Fruit fly (Drosophila melanogaster) whole organism, pupa: ENCODE results near the gene Cp16.
A peak's percentile ranks its signal among the peaks of the same experiment; 100 is the strongest.

Experiments used
- CG10348 ChIP-seq: fragments of 200-800 bp; sonication (Bioruptor generic); IDR thresholded peaks from 2 replicates; pipeline ENCODE4 v1.3.6; 2022; ENCODE audit warnings: missing biosample characterization, missing genetic modification characterization
- CG12605 ChIP-seq: fragments of 200-800 bp; sonication (Bioruptor generic); IDR thresholded peaks from 2 replicates; pipeline ENCODE4 v1.3.6; 2022; ENCODE audit warnings: missing biosample characterization, missing genetic modification characterization
- CG13204 ChIP-seq: fragments of 200-800 bp; sonication (Bioruptor generic); optimal IDR thresholded peaks from 2 replicates; lab custom pipeline; 2018; ENCODE audit warnings: missing biosample characterization, mild to moderate bottlenecking, missing genetic modification characterization, moderate library complexity
- CG14655 ChIP-seq: fragments of 200-800 bp; sonication (Bioruptor generic); optimal IDR thresholded peaks from 3 replicates; lab custom pipeline; 2017; ENCODE audit warnings: mild to moderate bottlenecking, missing biosample characterization, missing genetic modification reagents, missing genetic modification characterization
- CG15710 ChIP-seq: fragments of 200-800 bp; sonication (Bioruptor generic); optimal IDR thresholded peaks from 2 replicates; lab custom pipeline; 2018; ENCODE audit warnings: missing biosample characterization, mild to moderate bottlenecking, missing genetic modification characterization, moderate library complexity
- CG17806 ChIP-seq: fragments of 200-800 bp; sonication (Bioruptor generic); optimal IDR thresholded peaks from 2 replicates; lab custom pipeline; 2018; ENCODE audit warnings: missing biosample characterization, mild to moderate bottlenecking, missing genetic modification characterization, moderate library complexity
- CG32121 ChIP-seq: fragments of 200-800 bp; sonication (Bioruptor generic); IDR thresholded peaks from 2 replicates; pipeline ENCODE4 v1.3.6; 2022; ENCODE audit warnings: missing biosample characterization, missing genetic modification characterization
- CG34367 ChIP-seq: fragments of 200-800 bp; sonication (Bioruptor generic); optimal IDR thresholded peaks from 2 replicates; lab custom pipeline; 2018; ENCODE audit warnings: missing biosample characterization, mild to moderate bottlenecking, missing genetic modification characterization
- CG4496 ChIP-seq: fragments of 200-800 bp; sonication (Bioruptor generic); IDR thresholded peaks from 3 replicates; pipeline ENCODE4 v1.3.6; 2022; ENCODE audit warnings: missing biosample characterization, missing genetic modification characterization
- CG8159 ChIP-seq: fragments of 200-800 bp; sonication (Bioruptor generic); optimal IDR thresholded peaks from 3 replicates; lab custom pipeline; 2018; ENCODE audit warnings: missing biosample characterization, mild to moderate bottlenecking, missing genetic modification characterization, moderate library complexity
- CG8301 ChIP-seq: fragments of 200-800 bp; sonication (Bioruptor generic); optimal IDR thresholded peaks from 2 replicates; lab custom pipeline; 2018; ENCODE audit warnings: missing biosample characterization, mild to moderate bottlenecking, missing genetic modification characterization
- CG9948 ChIP-seq: fragments of 200-800 bp; sonication (Bioruptor generic); optimal IDR thresholded peaks from 2 replicates; lab custom pipeline; 2018; ENCODE audit warnings: missing biosample characterization, mild to moderate bottlenecking, missing genetic modification characterization, moderate library complexity
- D1 ChIP-seq: fragments of 200-800 bp; sonication (Bioruptor generic); optimal IDR thresholded peaks from 2 replicates; lab custom pipeline; 2018; ENCODE audit warnings: missing biosample characterization, mild to moderate bottlenecking, missing genetic modification characterization, moderate library complexity
- EcR ChIP-seq: fragments of 200-800 bp; sonication (Bioruptor generic); optimal IDR thresholded peaks from 3 replicates; lab custom pipeline; 2019; ENCODE audit warnings: missing biosample characterization, missing genetic modification characterization, mild to moderate bottlenecking, moderate library complexity, missing genetic modification reagents
- Ets98B ChIP-seq: fragments of 200-800 bp; sonication (Bioruptor generic); IDR thresholded peaks from 2 replicates; pipeline ENCODE4 v1.3.6; 2022; ENCODE audit warnings: missing biosample characterization, missing genetic modification characterization
- Pif1A ChIP-seq: fragments of 200-800 bp; sonication (Bioruptor generic); optimal IDR thresholded peaks from 3 replicates; lab custom pipeline; 2016; ENCODE audit warnings: missing biosample characterization, missing genetic modification characterization
- Pif1B ChIP-seq: fragments of 200-800 bp; sonication (Bioruptor generic); optimal IDR thresholded peaks from 3 replicates; lab custom pipeline; 2016; ENCODE audit warnings: missing biosample characterization, missing genetic modification characterization
- Snoo ChIP-seq: fragments of 200-800 bp; sonication (Bioruptor generic); optimal IDR thresholded peaks from 3 replicates; lab custom pipeline; 2017; ENCODE audit warnings: missing biosample characterization, mild to moderate bottlenecking, missing genetic modification characterization, inconsistent platforms
- fd96Ca ChIP-seq: fragments of 200-800 bp; sonication (Bioruptor generic); IDR thresholded peaks from 3 replicates; pipeline ENCODE4 v1.3.6; 2022; ENCODE audit warnings: missing biosample characterization, missing genetic modification characterization
- gl ChIP-seq: fragments of 200-800 bp; sonication (Bioruptor generic); optimal IDR thresholded peaks from 2 replicates; lab custom pipeline; 2018; ENCODE audit warnings: missing biosample characterization, mild to moderate bottlenecking, missing genetic modification characterization
- rn ChIP-seq: fragments of 200-800 bp; sonication (Bioruptor generic); IDR thresholded peaks from 2 replicates; pipeline ENCODE4 v1.3.6; 2022; ENCODE audit warnings: missing biosample characterization, missing genetic modification characterization

Gene Cp16

dm6 chr3L:8704713-8705412 lies 26.9 kb upstream of the Cp16 start:
- TF ChIP-seq CG4496 (GFP tag; lab: Robert Waterston, UW) (no peak), Ets98B (GFP tag; lab: Robert Waterston, UW) (no peak), rn (GFP tag; lab: Robert Waterston, UW) (no peak), CG10348 (GFP tag; lab: Robert Waterston, UW) (no peak), CG14655 (no peak), CG34367 (no peak), CG17806 (no peak), CG8301 (tag; lab: Kevin White, UChicago) (no peak), D1 (no peak), EcR (GFP tag; lab: Kevin White, UChicago) (peak; percentile 66), CG9948 (tag; lab: Kevin White, UChicago) (no peak), Pif1A (GFP tag; lab: Kevin White, UChicago) (peak; percentile 5), CG12605 (GFP tag; lab: Robert Waterston, UW) (no peak), fd96Ca (no peak), gl (tag; lab: Kevin White, UChicago) (no peak), CG32121 (GFP tag; lab: Robert Waterston, UW) (no peak), CG8159 (tag; lab: Kevin White, UChicago) (no peak), Snoo (tag; lab: Kevin White, UChicago) (no peak), Pif1B (GFP tag; lab: Kevin White, UChicago) (no peak), CG15710 (tag; lab: Kevin White, UChicago) (no peak), CG13204 (GFP tag; lab: Kevin White, UChicago) (peak; percentile 49)
- TF ChIP-seq, all 21 proteins: peak for 3

DNA sequence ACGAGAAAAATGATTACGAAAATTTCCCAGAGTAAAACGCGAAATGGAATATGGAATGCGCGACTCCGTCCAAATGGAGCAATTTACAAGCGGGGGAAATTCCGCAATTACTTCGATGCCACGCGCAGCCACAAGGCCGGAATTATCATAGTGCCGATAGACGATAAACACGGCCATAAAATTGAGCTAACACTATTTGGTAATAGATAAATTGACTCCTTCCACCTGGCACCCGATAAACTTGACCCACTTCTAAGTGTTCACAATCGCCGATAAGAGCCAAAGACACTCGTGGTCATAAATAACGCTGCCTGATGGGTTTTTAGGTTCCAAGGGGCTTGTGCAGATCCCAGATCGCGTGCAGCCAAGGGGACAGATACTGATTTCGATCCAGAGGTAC lies 24.7 kb upstream of the Cp16 start:
- TF ChIP-seq Pif1A (GFP tag; lab: Kevin White, UChicago) (no peak), CG32121 (GFP tag; lab: Robert Waterston, UW) (no peak)

DNA sequence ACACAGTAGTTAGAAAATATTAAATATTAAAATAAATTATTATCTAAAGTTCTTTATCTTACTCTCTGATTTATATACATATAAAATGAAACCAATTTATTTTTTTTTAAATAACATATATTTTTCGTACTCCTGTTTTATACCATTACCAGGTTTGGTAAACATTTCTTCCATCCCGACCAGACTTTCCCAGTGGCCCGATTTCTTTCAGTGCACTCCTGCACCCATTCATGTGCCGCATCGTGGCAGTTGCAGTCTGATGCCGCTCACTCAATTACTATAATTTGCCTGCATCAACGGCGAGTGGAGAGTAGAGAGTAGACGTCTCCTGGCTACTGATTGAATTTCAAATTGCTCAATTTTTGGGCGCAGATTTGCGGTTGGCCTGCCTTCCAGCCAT lies 23.9 kb upstream of the Cp16 start:
- TF ChIP-seq Pif1A (GFP tag; lab: Kevin White, UChicago) (no peak), Pif1B (GFP tag; lab: Kevin White, UChicago) (peak; percentile 4), CG4496 (GFP tag; lab: Robert Waterston, UW) (no peak), gl (tag; lab: Kevin White, UChicago) (no peak), CG12605 (GFP tag; lab: Robert Waterston, UW) (no peak), CG17806 (peak; percentile 20), Snoo (tag; lab: Kevin White, UChicago) (peak; percentile 15), Ets98B (GFP tag; lab: Robert Waterston, UW) (no peak), CG13204 (GFP tag; lab: Kevin White, UChicago) (no peak), CG9948 (tag; lab: Kevin White, UChicago) (peak; percentile 16), CG8159 (tag; lab: Kevin White, UChicago) (peak; percentile 18), CG8301 (tag; lab: Kevin White, UChicago) (no peak), CG34367 (no peak), fd96Ca (0 out of 3 replicates have a peak, but pooled peaks have one; percentile 36), CG10348 (GFP tag; lab: Robert Waterston, UW) (no peak), CG32121 (GFP tag; lab: Robert Waterston, UW) (no peak), CG14655 (peak; percentile 13), D1 (no peak), EcR (GFP tag; lab: Kevin White, UChicago) (no peak), CG15710 (tag; lab: Kevin White, UChicago) (peak; percentile 29), rn (GFP tag; lab: Robert Waterston, UW) (no peak)

DNA sequence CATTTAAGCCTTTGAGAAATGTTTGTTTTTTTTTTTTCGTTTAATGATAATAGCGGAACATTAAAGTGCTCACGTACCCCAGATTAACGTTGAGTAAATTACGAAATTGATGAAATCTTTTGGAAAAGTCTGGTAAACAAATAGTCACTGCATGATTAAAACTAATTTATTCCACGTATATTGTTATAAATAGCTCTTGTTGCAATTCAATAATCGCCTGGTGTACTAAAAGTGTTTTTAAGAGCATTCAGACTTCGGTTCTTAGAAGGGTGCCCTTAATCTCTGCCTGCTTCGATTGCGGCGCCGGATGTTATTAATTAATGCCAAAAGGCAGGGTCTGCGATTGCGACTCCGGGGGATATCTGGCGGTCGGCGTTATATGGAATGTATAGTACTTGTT lies 22.9 kb upstream of the Cp16 start:
- TF ChIP-seq CG12605 (GFP tag; lab: Robert Waterston, UW) (no peak), D1 (no peak), CG32121 (GFP tag; lab: Robert Waterston, UW) (no peak), EcR (GFP tag; lab: Kevin White, UChicago) (no peak), CG14655 (no peak), Snoo (tag; lab: Kevin White, UChicago) (no peak), CG8159 (tag; lab: Kevin White, UChicago) (no peak), Pif1A (GFP tag; lab: Kevin White, UChicago) (no peak), CG8301 (tag; lab: Kevin White, UChicago) (no peak), fd96Ca (no peak), rn (GFP tag; lab: Robert Waterston, UW) (no peak), CG9948 (tag; lab: Kevin White, UChicago) (no peak), CG17806 (no peak), CG34367 (no peak), CG4496 (GFP tag; lab: Robert Waterston, UW) (no peak), CG10348 (GFP tag; lab: Robert Waterston, UW) (no peak), CG15710 (tag; lab: Kevin White, UChicago) (no peak)

DNA sequence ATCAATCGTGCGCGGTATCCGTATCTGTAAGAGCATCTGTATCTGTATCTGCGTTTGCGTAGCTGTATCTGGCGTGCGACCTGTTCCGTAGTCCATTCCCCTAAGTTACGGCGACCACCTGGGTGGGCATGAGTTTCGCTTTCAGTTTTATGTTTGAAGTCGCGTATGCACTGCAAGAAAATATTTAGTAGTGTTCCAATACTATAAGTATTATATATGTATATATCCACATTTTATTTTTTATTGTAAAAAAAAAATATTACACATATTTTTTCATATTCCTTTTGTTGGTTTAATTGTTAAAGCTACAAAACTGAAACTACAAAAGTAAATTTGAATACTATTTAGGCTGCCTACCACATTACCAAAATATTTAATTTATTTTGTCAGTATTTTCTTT lies 18.8 kb upstream of the Cp16 start:
- TF ChIP-seq CG15710 (tag; lab: Kevin White, UChicago) (peak; percentile 55), CG17806 (peak; percentile 28), Ets98B (GFP tag; lab: Robert Waterston, UW) (no peak), CG14655 (peak; percentile 11), CG34367 (peak; percentile 8), CG8159 (tag; lab: Kevin White, UChicago) (peak; percentile 56), CG9948 (tag; lab: Kevin White, UChicago) (peak; percentile 29), CG8301 (tag; lab: Kevin White, UChicago) (no peak)
- TF ChIP-seq, all 21 proteins: peak for 6
